Worm (Caenorhabditis elegans): ENCODE results near the gene drl-1.

DNA sequence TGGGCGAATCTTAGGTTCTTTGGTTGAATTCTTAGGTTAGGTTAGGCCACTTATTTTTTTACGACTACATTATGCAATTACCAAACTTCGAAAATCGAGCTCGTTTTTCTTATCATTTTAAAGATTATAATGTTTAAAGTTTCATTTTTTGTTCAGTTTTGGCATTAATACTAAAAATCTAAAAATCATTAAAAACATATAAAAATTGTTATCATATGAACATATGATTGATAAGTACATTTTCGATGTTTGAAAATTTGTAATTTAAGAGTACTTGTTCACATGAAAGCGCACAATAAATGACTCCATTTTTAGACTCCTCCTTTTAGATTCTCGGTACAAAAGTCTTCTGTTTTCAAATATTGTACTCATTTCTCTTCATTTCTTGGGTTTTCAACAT lies 19.8 kb upstream of the drl-1 start:
- TF ChIP-seq ama-1 (optimal IDR thresholded peaks at IDR 0.05) (no peak), lin-39 (tag; optimal IDR thresholded peaks at IDR 0.05) (no peak), nhr-48 (tag; optimal IDR thresholded peaks at IDR 0.05) (no peak), nhr-10 (tag; optimal IDR thresholded peaks at IDR 0.05) (no peak), ZK546.5 (tag; optimal IDR thresholded peaks at IDR 0.05) (no peak), T26A8.4 (GFP tag; IDR thresholded peaks at IDR 0.05) (no peak), cey-2 (tag; optimal IDR thresholded peaks at IDR 0.05; ENCODE audit: borderline replicate concordance, insufficient read depth) (no peak), vab-7 (GFP tag; IDR thresholded peaks at IDR 0.05) (no peak), nhr-76 (tag; optimal IDR thresholded peaks at IDR 0.05) (no peak), nhr-28 (tag; optimal IDR thresholded peaks at IDR 0.05) (peak; percentile 42), fos-1 (tag; optimal IDR thresholded peaks at IDR 0.05) (no peak), tag-97 (GFP tag; IDR thresholded peaks at IDR 0.05) (no peak), nhr-42 (GFP tag; IDR thresholded peaks at IDR 0.05) (no peak), Y105C5A.15 (GFP tag; IDR thresholded peaks at IDR 0.05) (no peak)
